Fruit fly (Drosophila melanogaster): ENCODE measurements around the gene Vha13.

- no peak for TF ChIP-seq mam (GFP tag; optimal IDR thresholded peaks at IDR 0.05)
- TF ChIP-seq CG3281 (GFP tag; optimal IDR thresholded peaks at IDR 0.05): no peak
- TF ChIP-seq CG6683 (GFP tag; optimal IDR thresholded peaks at IDR 0.05): no peak
- TF ChIP-seq CG4328 (GFP tag; optimal IDR thresholded peaks at IDR 0.05): no peak
- no peak for TF ChIP-seq stwl (tag; optimal IDR thresholded peaks at IDR 0.05)
- no peak for TF ChIP-seq Gug (GFP tag; IDR thresholded peaks at IDR 0.05)
These were observed 35.6 kb upstream of the Vha13 start for dm6 chr3R:19679832-19680231.
